Fruit fly (Drosophila melanogaster) whole organism: ENCODE measurements around the gene CG2200.

Experiments used
- Dll ChIP-seq: fragments of >200 bp; optimal IDR thresholded peaks from 2 replicates; lab custom pipeline; 2017
- pan ChIP-seq: fragments of >200 bp; optimal IDR thresholded peaks from 2 replicates; lab custom pipeline; 2017
- psq ChIP-seq: fragments of >200 bp; optimal IDR thresholded peaks from 2 replicates; lab custom pipeline; 2017
- usp ChIP-seq: fragments of >200 bp; optimal IDR thresholded peaks from 2 replicates; lab custom pipeline; 2017; ENCODE audit warnings: missing biosample characterization, missing genetic modification characterization, mixed read lengths

dm6 chrX:13135702-13136101, 41.6 kb downstream of the CG2200 start:
- TF ChIP-seq pan (lab: Kevin White, UChicago) (no peak), psq (no peak), Dll (lab: Kevin White, UChicago) (no peak), usp (GFP tag; lab: Kevin White, UChicago) (no peak)
